Fruit fly (Drosophila melanogaster): Measurements from ENCODE around the gene nSMase.

DNA sequence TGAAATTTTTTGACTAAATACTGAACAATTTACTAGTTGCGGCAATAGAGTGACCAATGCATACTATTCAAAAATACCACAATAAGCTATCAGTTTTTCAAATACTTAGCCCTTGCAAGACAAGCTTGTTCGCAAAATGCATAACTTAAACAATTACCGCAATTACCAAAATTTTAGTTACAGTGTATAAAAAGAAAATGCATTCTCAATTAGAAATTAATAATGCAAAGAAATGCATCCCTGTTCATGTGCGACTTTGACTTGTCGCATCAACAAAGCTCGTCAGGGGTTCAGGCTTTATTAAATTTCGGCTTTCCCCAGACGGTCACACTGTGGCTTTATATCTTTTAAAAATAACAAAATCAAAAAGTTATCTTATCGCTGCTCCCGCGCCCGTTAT lies at the start of gene nSMase, which contains the start of gene hob:
- TF ChIP-seq CTCF (optimal IDR thresholded peaks at IDR 0.05): no peak
- TF ChIP-seq CG8478 (optimal IDR thresholded peaks at IDR 0.05): no peak

Data from S2 (cell line).